Worm (Caenorhabditis elegans) whole organism, L4 larva: ENCODE results near the gene ttbk-3.

Experiments used
- D1046.2 ChIP-seq: fragments of 200-800 bp; sonication (Bioruptor generic); IDR thresholded peaks from 2 replicates; pipeline ENCODE4 v1.3.6; 2022; ENCODE audit warnings: missing genetic modification characterization, missing compliant biosample characterization
- F49E8.2 ChIP-seq: sonication (generic microtip); optimal IDR thresholded peaks from 2 replicates; lab custom pipeline; 2016; ENCODE audit warnings: missing compliant biosample characterization, mild to moderate bottlenecking, missing genetic modification characterization, borderline replicate concordance
- R02D3.7 ChIP-seq: fragments of 150-350 bp; sonication (generic microtip); optimal IDR thresholded peaks from 3 replicates; lab custom pipeline; 2014; ENCODE audit warnings: missing biosample characterization, missing genetic modification characterization
- T20F7.1 ChIP-seq: fragments of 200-800 bp; sonication (Bioruptor generic); optimal IDR thresholded peaks from 2 replicates; lab custom pipeline; 2018; ENCODE audit warnings: mild to moderate bottlenecking, missing genetic modification characterization, missing compliant biosample characterization
- Y48G9A.11 ChIP-seq: fragments of 200-800 bp; sonication (Bioruptor generic); IDR thresholded peaks from 2 replicates; pipeline ENCODE4 v1.3.6; 2022; ENCODE audit warnings: missing genetic modification reagents, missing genetic modification characterization, missing compliant biosample characterization
- Y75B8A.6 ChIP-seq: fragments of 200-800 bp; sonication (Bioruptor generic); IDR thresholded peaks from 2 replicates; pipeline ENCODE4 v1.3.6; 2022; ENCODE audit warnings: missing genetic modification reagents, missing genetic modification characterization, missing compliant biosample characterization
- ZK546.5 ChIP-seq, 2 experiments: sonication (generic microtip); optimal IDR thresholded peaks; 2 replicates each; lab custom pipeline; 2017; ENCODE audit warnings: missing biosample characterization in 2 of 2, missing genetic modification characterization in 2 of 2
- attf-4 ChIP-seq: sonication (generic microtip); optimal IDR thresholded peaks from 3 replicates; lab custom pipeline; 2017; ENCODE audit warnings: missing biosample characterization, missing genetic modification characterization
- ceh-20 ChIP-seq: fragments of 200-800 bp; sonication (Bioruptor generic); IDR thresholded peaks from 2 replicates; pipeline ENCODE4 v1.3.6; 2022; ENCODE audit warnings: missing genetic modification reagents, missing genetic modification characterization, missing compliant biosample characterization
- ceh-44 ChIP-seq: fragments of 200-800 bp; sonication (Bioruptor generic); IDR thresholded peaks from 2 replicates; pipeline ENCODE4 v1.3.6; 2022; ENCODE audit warnings: missing genetic modification reagents, missing genetic modification characterization, missing compliant biosample characterization
- ceh-62 ChIP-seq: sonication (generic microtip); optimal IDR thresholded peaks from 2 replicates; lab custom pipeline; 2017; ENCODE audit warnings: missing biosample characterization, missing genetic modification characterization
- ceh-82 ChIP-seq: sonication (generic microtip); optimal IDR thresholded peaks from 2 replicates; lab custom pipeline; 2017; ENCODE audit warnings: missing biosample characterization, missing genetic modification characterization
- ces-1 ChIP-seq: fragments of 150-350 bp; sonication (generic microtip); optimal IDR thresholded peaks from 4 replicates; lab custom pipeline; 2014; ENCODE audit warnings: missing biosample characterization, missing genetic modification reagents, missing genetic modification characterization
- cey-2 ChIP-seq: sonication (generic microtip); optimal IDR thresholded peaks from 3 replicates; lab custom pipeline; 2017; ENCODE audit warnings: missing genetic modification characterization, mild to moderate bottlenecking, missing compliant biosample characterization, antibody characterized with exemption, borderline replicate concordance; ENCODE audit not compliant: insufficient read depth
- ctbp-1 ChIP-seq: fragments of 200-800 bp; sonication (Bioruptor generic); IDR thresholded peaks from 2 replicates; pipeline ENCODE4 v1.3.6; 2022; ENCODE audit warnings: missing genetic modification reagents, missing genetic modification characterization, missing compliant biosample characterization
- daf-12 ChIP-seq: fragments of 150-350 bp; optimal IDR thresholded peaks from 2 replicates; lab custom pipeline; 2014; ENCODE audit warnings: missing biosample characterization, missing genetic modification reagents, missing genetic modification characterization
- daf-16 ChIP-seq, 3 experiments: sonication (generic microtip); optimal IDR thresholded peaks; 2 replicates each; lab custom pipeline; 2016 to 2017; ENCODE audit warnings: missing genetic modification characterization in 3 of 3, missing genetic modification reagents in 3 of 3, mild to moderate bottlenecking in 2 of 3, missing compliant biosample characterization in 2 of 3, missing biosample characterization in 1 of 3, moderate library complexity in 1 of 3
- daf-8 ChIP-seq: fragments of 200-800 bp; sonication (Bioruptor generic); IDR thresholded peaks from 2 replicates; pipeline ENCODE4 v1.3.6; 2022; ENCODE audit warnings: missing genetic modification characterization, missing compliant biosample characterization
- egl-43 ChIP-seq: fragments of 200-800 bp; sonication (Bioruptor generic); IDR thresholded peaks from 2 replicates; pipeline ENCODE4 v1.3.6; 2022; ENCODE audit warnings: missing genetic modification reagents, missing genetic modification characterization, missing compliant biosample characterization
- hlh-30 ChIP-seq: sonication (generic microtip); optimal IDR thresholded peaks from 2 replicates; lab custom pipeline; 2017; ENCODE audit warnings: antibody characterized with exemption, mild to moderate bottlenecking, missing genetic modification characterization, missing compliant biosample characterization; ENCODE audit not compliant: insufficient read depth
- hmg-1.1 ChIP-seq: fragments of 200-800 bp; sonication (Bioruptor generic); IDR thresholded peaks from 2 replicates; pipeline ENCODE4 v1.3.6; 2022; ENCODE audit warnings: missing genetic modification reagents, missing genetic modification characterization, missing compliant biosample characterization
- lim-7 ChIP-seq: fragments of 200-800 bp; sonication (Bioruptor generic); IDR thresholded peaks from 2 replicates; pipeline ENCODE4 v1.3.6; 2022; ENCODE audit warnings: missing genetic modification characterization, missing compliant biosample characterization
- lin-13 ChIP-seq: fragments of 150-350 bp; optimal IDR thresholded peaks from 2 replicates; lab custom pipeline; 2014; ENCODE audit warnings: missing biosample characterization, missing genetic modification reagents, missing genetic modification characterization
- lin-39 ChIP-seq: fragments of 150-350 bp; optimal IDR thresholded peaks from 2 replicates; lab custom pipeline; 2014; ENCODE audit warnings: missing biosample characterization, missing genetic modification reagents, missing genetic modification characterization
- madf-5 ChIP-seq, 2 experiments: fragments of 200-800 bp; sonication (Bioruptor generic); IDR thresholded peaks; 2 replicates each; pipeline ENCODE4 v1.3.6; 2022; ENCODE audit warnings: missing compliant biosample characterization in 2 of 2, missing genetic modification characterization in 2 of 2
- mdl-1 ChIP-seq, 2 experiments: fragments of 150-350 bp in 1 of 2; sonication (generic microtip) in 1 of 2; optimal IDR thresholded peaks; 2 replicates each; lab custom pipeline; 2014 to 2017; ENCODE audit warnings: missing biosample characterization in 2 of 2, missing genetic modification characterization in 2 of 2
- mdt-29 ChIP-seq: fragments of 200-800 bp; sonication (Bioruptor generic); IDR thresholded peaks from 2 replicates; pipeline ENCODE4 v1.3.6; 2022; ENCODE audit warnings: missing genetic modification reagents, missing genetic modification characterization, missing compliant biosample characterization
- mxl-2 ChIP-seq: fragments of 200-800 bp; sonication (Bioruptor generic); conservative IDR thresholded peaks from 2 replicates; pipeline ENCODE4 v1.3.6; 2022; ENCODE audit warnings: missing genetic modification reagents, missing genetic modification characterization, missing compliant biosample characterization
- mxl-3 ChIP-seq: fragments of 200-800 bp; sonication (Bioruptor generic); optimal IDR thresholded peaks from 2 replicates; lab custom pipeline; 2018; ENCODE audit warnings: mild to moderate bottlenecking, missing genetic modification characterization, missing compliant biosample characterization
- nhr-10 ChIP-seq: fragments of 150-350 bp; optimal IDR thresholded peaks from 2 replicates; lab custom pipeline; 2014; ENCODE audit warnings: missing biosample characterization, missing genetic modification characterization
- nhr-102 ChIP-seq: sonication (generic microtip); optimal IDR thresholded peaks from 2 replicates; lab custom pipeline; 2016; ENCODE audit warnings: mild to moderate bottlenecking, missing genetic modification characterization, moderate library complexity, missing compliant biosample characterization
- nhr-111 ChIP-seq: fragments of 200-800 bp; sonication (Bioruptor generic); optimal IDR thresholded peaks from 2 replicates; lab custom pipeline; 2018; ENCODE audit warnings: mild to moderate bottlenecking, missing genetic modification characterization, missing compliant biosample characterization
- nhr-41 ChIP-seq: fragments of 200-800 bp; sonication (Bioruptor generic); IDR thresholded peaks from 2 replicates; pipeline ENCODE4 v1.3.6; 2022; ENCODE audit warnings: missing genetic modification reagents, missing genetic modification characterization, missing compliant biosample characterization
- nhr-42 ChIP-seq: fragments of 200-800 bp; sonication (Bioruptor generic); IDR thresholded peaks from 2 replicates; pipeline ENCODE4 v1.3.6; 2022; ENCODE audit warnings: missing genetic modification characterization, missing compliant biosample characterization
- nhr-77 ChIP-seq: fragments of 150-350 bp; optimal IDR thresholded peaks from 2 replicates; lab custom pipeline; 2014; ENCODE audit warnings: missing biosample characterization, missing genetic modification characterization
- pha-4 ChIP-seq, 2 experiments: fragments of 150-350 bp in 1 of 2; fragments of 200-800 bp in 1 of 2; sonication (Bioruptor generic) in 1 of 2; IDR thresholded peaks in 1 of 2; optimal IDR thresholded peaks in 1 of 2; 2 replicates each; pipeline versions ENCODE4 v1.3.6 to Lab custom; 2014 to 2022; ENCODE audit warnings: missing genetic modification characterization in 2 of 2, missing genetic modification reagents in 2 of 2, missing biosample characterization in 1 of 2, missing compliant biosample characterization in 1 of 2
- php-3 ChIP-seq: fragments of 200-800 bp; sonication (Bioruptor generic); IDR thresholded peaks from 2 replicates; pipeline ENCODE4 v1.3.6; 2022; ENCODE audit warnings: missing genetic modification reagents, missing genetic modification characterization, missing compliant biosample characterization
- pqm-1 ChIP-seq: sonication (generic microtip); optimal IDR thresholded peaks from 2 replicates; lab custom pipeline; 2017; ENCODE audit warnings: missing biosample characterization, missing genetic modification characterization
- rbr-2 ChIP-seq: sonication (generic microtip); optimal IDR thresholded peaks from 2 replicates; lab custom pipeline; 2016; ENCODE audit warnings: missing genotype, missing genetic modification characterization, missing compliant biosample characterization
- skn-1 ChIP-seq: fragments of 150-350 bp; optimal IDR thresholded peaks from 2 replicates; lab custom pipeline; 2014; ENCODE audit warnings: missing biosample characterization, missing genetic modification characterization
- spr-1 ChIP-seq: sonication (generic microtip); optimal IDR thresholded peaks from 2 replicates; lab custom pipeline; 2016; ENCODE audit warnings: mild to moderate bottlenecking, missing genetic modification characterization, missing compliant biosample characterization
- spr-3 ChIP-seq: fragments of 200-800 bp; sonication (Bioruptor generic); optimal IDR thresholded peaks from 2 replicates; lab custom pipeline; 2018; ENCODE audit warnings: mild to moderate bottlenecking, missing genetic modification characterization, missing compliant biosample characterization
- unc-130 ChIP-seq: sonication (generic microtip); optimal IDR thresholded peaks from 2 replicates; lab custom pipeline; 2016; ENCODE audit warnings: missing genetic modification reagents, missing genetic modification characterization, missing compliant biosample characterization
- unc-62 ChIP-seq, 3 experiments: fragments of 150-350 bp in 1 of 3; sonication (generic microtip); optimal IDR thresholded peaks in 2 of 3; peaks in 1 of 3; 1 replicate in 1 of 3; 2 replicates in 2 of 3; lab custom pipeline; 2014 to 2017; ENCODE audit warnings: missing biosample characterization in 3 of 3, missing genetic modification characterization in 3 of 3, missing genetic modification reagents in 3 of 3, missing genotype in 1 of 3
- vab-7 ChIP-seq: fragments of 200-800 bp; sonication (Bioruptor generic); IDR thresholded peaks from 2 replicates; pipeline ENCODE4 v1.3.6; 2022; ENCODE audit warnings: missing genetic modification reagents, missing genetic modification characterization, missing compliant biosample characterization
- ztf-7 ChIP-seq: fragments of 150-350 bp; optimal IDR thresholded peaks from 2 replicates; lab custom pipeline; 2014; ENCODE audit warnings: missing biosample characterization, missing genetic modification characterization

The ttbk-3 gene

DNA sequence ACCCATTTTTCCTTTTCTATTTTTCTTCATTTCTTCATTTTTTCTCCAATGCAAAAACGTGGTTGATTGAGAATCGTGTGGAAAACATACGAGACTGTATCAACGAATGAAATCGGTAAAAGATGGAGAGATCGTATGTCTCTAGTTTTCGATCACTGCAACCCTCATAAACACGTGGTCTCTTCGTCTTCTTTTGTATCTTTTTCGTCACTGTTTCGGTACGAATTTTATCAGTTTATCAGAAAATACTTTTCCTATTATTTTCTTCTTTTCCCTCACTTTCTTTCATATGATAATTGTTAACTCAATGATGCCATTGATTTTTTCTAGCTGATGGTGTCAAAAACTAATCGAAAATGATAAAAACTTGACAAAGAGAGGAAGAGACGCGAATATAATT, 14.1 kb downstream of the ttbk-3 start (continued):
- TF ChIP-seq hlh-30 (tag; lab: Kevin White, UChicago) (peak; percentile 76), php-3 (0 out of 2 replicates have a peak, but pooled peaks have one; percentile 20), nhr-111 (GFP tag; lab: Kevin White, UChicago) (no peak), spr-3 (GFP tag; lab: Kevin White, UChicago) (no peak), nhr-41 (GFP tag; lab: Robert Waterston, UW) (no peak), pqm-1 (tag; lab: Kevin White, UChicago) (peak; percentile 11), mxl-3 (peak; percentile 90), nhr-77 (tag; lab: Kevin White, UChicago) (no peak), mdt-29 (GFP tag; lab: Robert Waterston, UW) (no peak), pha-4 (GFP tag; IDR thresholded peaks at IDR 0.05; lab: Robert Waterston, UW) (no peak), pha-4 (tag; optimal IDR thresholded peaks at IDR 0.05; lab: Kevin White, UChicago) (no peak), ceh-44 (GFP tag; lab: Robert Waterston, UW) (no peak), unc-62 (GFP tag; optimal IDR thresholded peaks at IDR 0.05 in 1 of 2; lab: Kevin White, UChicago) (peak in 1 of 2 experiments; percentile 43), unc-62 (tag; optimal IDR thresholded peaks at IDR 0.05; lab: Kevin White, UChicago) (no peak)

DNA sequence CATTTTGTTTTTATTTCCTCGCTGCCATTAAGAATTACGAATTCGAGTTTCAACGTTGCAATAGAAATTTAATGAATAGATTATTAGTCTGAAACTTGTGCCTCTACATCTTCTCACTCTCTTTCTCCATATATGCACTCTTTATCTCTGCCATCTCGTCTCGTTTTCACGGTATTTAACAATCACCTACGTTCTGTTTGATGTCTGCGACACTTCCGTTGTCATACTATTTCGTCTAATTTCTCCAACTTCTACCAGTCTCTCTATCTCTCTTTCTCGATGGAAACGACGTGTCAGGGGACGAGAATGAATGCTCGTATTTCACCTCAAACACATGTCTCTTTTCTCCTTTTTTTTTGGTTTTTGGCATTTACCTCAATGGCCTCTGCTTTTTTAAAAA, 15.9 kb downstream of the ttbk-3 start:
- no peak for TF ChIP-seq mxl-2 (GFP tag; lab: Robert Waterston, UW)
- TF ChIP-seq mdl-1 (tag; optimal IDR thresholded peaks at IDR 0.05; lab: Kevin White, UChicago) = peak; percentile 26 to 55
- no peak for TF ChIP-seq nhr-10 (tag; lab: Kevin White, UChicago)
- no peak for TF ChIP-seq ctbp-1 (GFP tag; lab: Robert Waterston, UW)
- TF ChIP-seq ces-1 (GFP tag; lab: Kevin White, UChicago) = no peak
- TF ChIP-seq hmg-1.1 (GFP tag; lab: Robert Waterston, UW) = peak; percentile 56; the same call in 1 of the 2 replicates
- peak; percentile 9; the same call in 1 of the 2 replicates for TF ChIP-seq ceh-20 (GFP tag; lab: Robert Waterston, UW)
- TF ChIP-seq daf-12 = no peak
- no peak for TF ChIP-seq daf-16 (GFP tag; optimal IDR thresholded peaks at IDR 0.05; lab: Kevin White, UChicago)
- peak; percentile 42 for TF ChIP-seq daf-16 (tag; optimal IDR thresholded peaks at IDR 0.05; lab: Kevin White, UChicago)
- TF ChIP-seq spr-1 (tag; lab: Kevin White, UChicago) = no peak
- no peak for TF ChIP-seq ceh-82
- TF ChIP-seq ceh-44 (GFP tag; lab: Robert Waterston, UW) = no peak
- peak; percentile 20 for TF ChIP-seq rbr-2 (tag; lab: Kevin White, UChicago)
- peak; percentile 84 for TF ChIP-seq hlh-30 (tag; lab: Kevin White, UChicago)
- no peak for TF ChIP-seq lin-39 (tag; lab: Kevin White, UChicago)
- TF ChIP-seq ceh-62 (tag; lab: Kevin White, UChicago) = no peak
- peak; percentile 9 for TF ChIP-seq pqm-1 (tag; lab: Kevin White, UChicago)
- no peak for TF ChIP-seq nhr-42 (GFP tag; lab: Robert Waterston, UW)
- no peak for TF ChIP-seq nhr-102 (tag; lab: Kevin White, UChicago)
- no peak for TF ChIP-seq attf-4 (tag; lab: Kevin White, UChicago)
- no peak for TF ChIP-seq pha-4 (GFP tag; IDR thresholded peaks at IDR 0.05; lab: Robert Waterston, UW)
- TF ChIP-seq pha-4 (tag; optimal IDR thresholded peaks at IDR 0.05; lab: Kevin White, UChicago) = no peak
- TF ChIP-seq mxl-3 = peak; percentile 71
- peak; percentile 13 for TF ChIP-seq lin-13 (GFP tag; lab: Kevin White, UChicago)
- TF ChIP-seq R02D3.7 (tag; lab: Kevin White, UChicago) = no peak
- TF ChIP-seq cey-2 (tag; lab: Kevin White, UChicago) = no peak
- TF ChIP-seq D1046.2 = no peak
- TF ChIP-seq ZK546.5 (tag; optimal IDR thresholded peaks at IDR 0.05; lab: Kevin White, UChicago) = no peak
- no peak for TF ChIP-seq Y48G9A.11 (GFP tag; lab: Robert Waterston, UW)
- peak; percentile 26 for TF ChIP-seq T20F7.1
- no peak for TF ChIP-seq ztf-7
- TF ChIP-seq F49E8.2 (tag; lab: Kevin White, UChicago) = no peak
- no peak for TF ChIP-seq egl-43 (GFP tag; lab: Robert Waterston, UW)
- TF ChIP-seq madf-5 (GFP tag; IDR thresholded peaks at IDR 0.05; lab: Robert Waterston, UW) = no peak
- TF ChIP-seq vab-7 = no peak
- no peak for TF ChIP-seq daf-8 (GFP tag; lab: Robert Waterston, UW)
- TF ChIP-seq lim-7 (GFP tag; lab: Robert Waterston, UW) = no peak
- TF ChIP-seq Y75B8A.6 (GFP tag; lab: Robert Waterston, UW) = no peak
- TF ChIP-seq skn-1 (tag; lab: Kevin White, UChicago) = no peak
- TF ChIP-seq php-3 = no peak
- no peak for TF ChIP-seq unc-130 (GFP tag; lab: Kevin White, UChicago)
- TF ChIP-seq unc-62 (GFP tag; optimal IDR thresholded peaks at IDR 0.05 in 1 of 2; lab: Kevin White, UChicago) = peak in 1 of 2 experiments; percentile 14
- no peak for TF ChIP-seq unc-62 (tag; optimal IDR thresholded peaks at IDR 0.05; lab: Kevin White, UChicago)
